Worm (Caenorhabditis elegans) whole organism, L2 larva: ENCODE results near the gene rga-8.
A peak's percentile ranks its signal among the peaks of the same experiment; 100 is the strongest.

ENCODE experiments used
- ama-1 ChIP-seq: fragments of 150-350 bp; optimal IDR thresholded peaks from 2 replicates; lab custom pipeline; 2018; ENCODE audit warnings: inconsistent platforms
- blmp-1 ChIP-seq: sonication (generic microtip); optimal IDR thresholded peaks from 2 replicates; lab custom pipeline; 2017; ENCODE audit warnings: missing genetic modification characterization, mild to moderate bottlenecking, missing compliant biosample characterization, antibody characterized with exemption, moderate library complexity; ENCODE audit not compliant: insufficient read depth
- ceh-16 ChIP-seq: fragments of 150-350 bp; optimal IDR thresholded peaks from 2 replicates; lab custom pipeline; 2014; ENCODE audit warnings: missing biosample characterization, missing genetic modification characterization
- lin-39 ChIP-seq: fragments of 150-350 bp; optimal IDR thresholded peaks from 2 replicates; lab custom pipeline; 2014; ENCODE audit warnings: missing biosample characterization, missing genetic modification reagents, missing genetic modification characterization
- mdl-1 ChIP-seq, 2 experiments: fragments of 150-350 bp in 1 of 2; sonication (generic microtip) in 1 of 2; optimal IDR thresholded peaks; 2 replicates each; lab custom pipeline; 2017; ENCODE audit warnings: missing biosample characterization in 2 of 2, missing genetic modification characterization in 2 of 2
- nhr-12 ChIP-seq: fragments of 150-350 bp; optimal IDR thresholded peaks from 2 replicates; lab custom pipeline; 2014; ENCODE audit warnings: missing biosample characterization, missing genetic modification characterization
- nhr-23 ChIP-seq: fragments of 150-350 bp; optimal IDR thresholded peaks from 2 replicates; lab custom pipeline; 2014; ENCODE audit warnings: missing biosample characterization, missing genetic modification reagents, missing genetic modification characterization
- nhr-6 ChIP-seq: fragments of 150-350 bp; optimal IDR thresholded peaks from 2 replicates; lab custom pipeline; 2014; ENCODE audit warnings: missing biosample characterization, missing genetic modification characterization
- nhr-77 ChIP-seq: fragments of 150-350 bp; optimal IDR thresholded peaks from 2 replicates; lab custom pipeline; 2014; ENCODE audit warnings: missing biosample characterization, missing genetic modification characterization
- snpc-4 ChIP-seq: fragments of 150-350 bp; optimal IDR thresholded peaks from 2 replicates; lab custom pipeline; 2014; ENCODE audit warnings: missing biosample characterization, missing genetic modification characterization
- unc-55 ChIP-seq: fragments of 150-350 bp; sonication (generic microtip); optimal IDR thresholded peaks from 3 replicates; lab custom pipeline; 2014; ENCODE audit warnings: missing biosample characterization, missing genetic modification reagents, missing genetic modification characterization
- unc-62 ChIP-seq: fragments of 150-350 bp; optimal IDR thresholded peaks from 2 replicates; lab custom pipeline; 2014; ENCODE audit warnings: missing biosample characterization, missing genetic modification reagents, missing genetic modification characterization

ce11 chrX:5311174-5311573, 31.6 kb upstream of the rga-8 start:
- TF ChIP-seq lin-39 (tag; lab: Kevin White, UChicago): no peak
- no peak for TF ChIP-seq nhr-6
- no peak for TF ChIP-seq snpc-4 (tag; lab: Kevin White, UChicago)
- TF ChIP-seq nhr-77 (tag; lab: Kevin White, UChicago): no peak
- TF ChIP-seq unc-62 (GFP tag; lab: Kevin White, UChicago): no peak
- no peak for TF ChIP-seq ceh-16 (tag; lab: Kevin White, UChicago)
- no peak for TF ChIP-seq nhr-23 (tag; lab: Kevin White, UChicago)
- no peak for TF ChIP-seq nhr-12 (tag; lab: Kevin White, UChicago)
- TF ChIP-seq mdl-1 (tag; optimal IDR thresholded peaks at IDR 0.05; lab: Kevin White, UChicago): peak in 1 of 2 experiments; percentile 22
- TF ChIP-seq blmp-1: no peak
- TF ChIP-seq unc-55 (GFP tag; lab: Kevin White, UChicago): peak; percentile 53
- no peak for TF ChIP-seq ama-1 (lab: Kevin White, UChicago)
